Worm (Caenorhabditis elegans) whole organism, L1 larva: ENCODE results near the gene F53F4.18.

Experiments
- C16A3.4 ChIP-seq: fragments of 150-350 bp; optimal IDR thresholded peaks from 2 replicates; lab custom pipeline; 2014; ENCODE audit warnings: missing biosample characterization, missing genetic modification characterization
- F16B12.6 ChIP-seq: fragments of 150-350 bp; optimal IDR thresholded peaks from 2 replicates; lab custom pipeline; 2014; ENCODE audit warnings: missing biosample characterization, missing genetic modification characterization
- Y116A8C.19 ChIP-seq: sonication (generic microtip); optimal IDR thresholded peaks from 2 replicates; lab custom pipeline; 2016; ENCODE audit warnings: missing compliant biosample characterization, missing genetic modification characterization, borderline replicate concordance
- aly-2 ChIP-seq: fragments of 150-350 bp; optimal IDR thresholded peaks from 2 replicates; lab custom pipeline; 2014; ENCODE audit warnings: missing biosample characterization, missing genetic modification characterization
- ama-1 ChIP-seq: fragments of 150-350 bp; optimal IDR thresholded peaks from 2 replicates; lab custom pipeline; 2014
- blmp-1 ChIP-seq: fragments of 150-350 bp; optimal IDR thresholded peaks from 2 replicates; lab custom pipeline; 2014; ENCODE audit warnings: missing biosample characterization, missing genetic modification characterization
- efl-1 ChIP-seq, 4 experiments: fragments of 150-350 bp; optimal IDR thresholded peaks in 3 of 4; peaks in 1 of 4; 1 replicate in 1 of 4; 2 replicates in 3 of 4; lab custom pipeline; 2014; ENCODE audit warnings: missing biosample characterization in 2 of 4, missing genetic modification characterization in 2 of 4, missing genetic modification reagents in 2 of 4
- efl-3 ChIP-seq: fragments of 200-800 bp; sonication (Bioruptor generic); optimal IDR thresholded peaks from 2 replicates; lab custom pipeline; 2018; ENCODE audit warnings: mild to moderate bottlenecking, missing genetic modification characterization, missing compliant biosample characterization
- elt-2 ChIP-seq: sonication (generic microtip); optimal IDR thresholded peaks from 2 replicates; lab custom pipeline; 2016; ENCODE audit warnings: missing genetic modification characterization, mild to moderate bottlenecking, inconsistent platforms, missing compliant biosample characterization, missing genetic modification reagents
- elt-3 ChIP-seq, 6 experiments: fragments of 150-350 bp in 1 of 6; sonication (generic microtip); optimal IDR thresholded peaks; 2 replicates each; lab custom pipeline; 2017 to 2018; ENCODE audit warnings: missing biosample characterization in 6 of 6, missing genetic modification characterization in 6 of 6, inconsistent platforms in 1 of 6
- ets-5 ChIP-seq: fragments of 200-800 bp; sonication (Bioruptor generic); IDR thresholded peaks from 2 replicates; pipeline ENCODE4 v1.3.6; 2022; ENCODE audit warnings: missing genetic modification characterization, missing compliant biosample characterization
- fkh-4 ChIP-seq: sonication (generic microtip); optimal IDR thresholded peaks from 2 replicates; lab custom pipeline; 2016; ENCODE audit warnings: missing compliant biosample characterization, missing genetic modification characterization, borderline replicate concordance
- hlh-17 ChIP-seq: fragments of 200-800 bp; sonication (Bioruptor generic); optimal IDR thresholded peaks from 2 replicates; lab custom pipeline; 2018; ENCODE audit warnings: missing genetic modification characterization, mild to moderate bottlenecking, missing compliant biosample characterization, moderate library complexity, borderline replicate concordance
- hlh-4 ChIP-seq: sonication (generic microtip); optimal IDR thresholded peaks from 2 replicates; lab custom pipeline; 2016; ENCODE audit warnings: mild to moderate bottlenecking, missing genetic modification characterization, missing compliant biosample characterization
- hpl-2 ChIP-seq: fragments of 150-350 bp; optimal IDR thresholded peaks from 2 replicates; lab custom pipeline; 2014; ENCODE audit warnings: missing biosample characterization, missing genetic modification reagents, missing genetic modification characterization
- irx-1 ChIP-seq: sonication (generic microtip); optimal IDR thresholded peaks from 2 replicates; lab custom pipeline; 2016; ENCODE audit warnings: missing genetic modification characterization, missing compliant biosample characterization
- lin-14 ChIP-seq: fragments of 200-800 bp; sonication (Bioruptor generic); optimal IDR thresholded peaks from 2 replicates; lab custom pipeline; 2018; ENCODE audit warnings: mild to moderate bottlenecking, missing genetic modification characterization, moderate library complexity, missing compliant biosample characterization
- lin-35 ChIP-seq, 2 experiments: fragments of 150-350 bp; optimal IDR thresholded peaks; 2 replicates each; lab custom pipeline; 2014; ENCODE audit warnings: missing biosample characterization in 2 of 2, missing genetic modification characterization in 2 of 2, missing genetic modification reagents in 2 of 2
- lin-39 ChIP-seq: fragments of 150-350 bp; optimal IDR thresholded peaks from 2 replicates; lab custom pipeline; 2014; ENCODE audit warnings: missing biosample characterization, missing genetic modification reagents, missing genetic modification characterization
- nhr-19 ChIP-seq: fragments of 200-800 bp; sonication (Bioruptor generic); conservative IDR thresholded peaks from 2 replicates; pipeline ENCODE4 v1.3.6; 2022; ENCODE audit warnings: missing genetic modification characterization, missing compliant biosample characterization
- nhr-47 ChIP-seq: sonication (generic microtip); optimal IDR thresholded peaks from 2 replicates; lab custom pipeline; 2016; ENCODE audit warnings: mild to moderate bottlenecking, missing genetic modification characterization, moderate library complexity, missing compliant biosample characterization
- nhr-71 ChIP-seq: sonication (generic microtip); optimal IDR thresholded peaks from 2 replicates; lab custom pipeline; 2016; ENCODE audit warnings: mild to moderate bottlenecking, missing genetic modification characterization, moderate library complexity, missing compliant biosample characterization
- nhr-84 ChIP-seq: sonication (generic microtip); optimal IDR thresholded peaks from 2 replicates; lab custom pipeline; 2017; ENCODE audit warnings: missing biosample characterization, missing genetic modification characterization
- nhr-90 ChIP-seq: sonication (generic microtip); optimal IDR thresholded peaks from 2 replicates; lab custom pipeline; 2016; ENCODE audit warnings: mild to moderate bottlenecking, missing genetic modification characterization, missing compliant biosample characterization; ENCODE audit not compliant: poor library complexity
- pag-3 ChIP-seq: sonication (generic microtip); optimal IDR thresholded peaks from 2 replicates; lab custom pipeline; 2017; ENCODE audit warnings: missing genetic modification characterization, mild to moderate bottlenecking, missing compliant biosample characterization, antibody characterized with exemption, borderline replicate concordance; ENCODE audit not compliant: insufficient read depth
- pax-3 ChIP-seq: fragments of 200-800 bp; sonication (Bioruptor generic); optimal IDR thresholded peaks from 2 replicates; lab custom pipeline; 2018; ENCODE audit warnings: mild to moderate bottlenecking, missing genetic modification characterization, moderate library complexity, missing compliant biosample characterization
- skn-1 ChIP-seq: fragments of 150-350 bp; optimal IDR thresholded peaks from 2 replicates; lab custom pipeline; 2014; ENCODE audit warnings: missing biosample characterization, missing genetic modification characterization
- snpc-4 ChIP-seq: fragments of 150-350 bp; optimal IDR thresholded peaks from 2 replicates; lab custom pipeline; 2014; ENCODE audit warnings: missing biosample characterization, missing genetic modification characterization
- snu-23 ChIP-seq: sonication (generic microtip); optimal IDR thresholded peaks from 2 replicates; lab custom pipeline; 2016; ENCODE audit warnings: missing genetic modification characterization, missing compliant biosample characterization
- sptf-1 ChIP-seq: fragments of 150-350 bp; optimal IDR thresholded peaks from 2 replicates; lab custom pipeline; 2014; ENCODE audit warnings: missing biosample characterization, missing genetic modification characterization
- unc-30 ChIP-seq: sonication (generic microtip); optimal IDR thresholded peaks from 2 replicates; lab custom pipeline; 2017; ENCODE audit warnings: missing biosample characterization, missing genetic modification characterization
- unc-86 ChIP-seq: sonication (generic microtip); optimal IDR thresholded peaks from 2 replicates; lab custom pipeline; 2016; ENCODE audit warnings: missing genetic modification characterization, missing compliant biosample characterization
- xbp-1 ChIP-seq: sonication (generic microtip); optimal IDR thresholded peaks from 2 replicates; lab custom pipeline; 2016; ENCODE audit warnings: missing genetic modification characterization, missing compliant biosample characterization
- ztf-4 ChIP-seq: fragments of 150-350 bp; optimal IDR thresholded peaks from 2 replicates; lab custom pipeline; 2014; ENCODE audit warnings: missing biosample characterization, missing genetic modification characterization

Gene F53F4.18

ce11 chrV:13609806-13610205 is 19.9 kb downstream of the F53F4.18 start:
- TF ChIP-seq nhr-84 (tag; lab: Kevin White, UChicago) (no peak), skn-1 (tag; lab: Kevin White, UChicago) (no peak), blmp-1 (peak; percentile 61)

ce11 chrV:13611782-13612181 is 21.9 kb downstream of the F53F4.18 start, which contains the start of gene spig-9:
Gene spig-9 (minus strand): TSS chrV:13611882.
- TF ChIP-seq C16A3.4: no peak
- TF ChIP-seq sptf-1: no peak
- TF ChIP-seq irx-1 (tag; lab: Kevin White, UChicago): no peak
- TF ChIP-seq aly-2 (tag; lab: Kevin White, UChicago): no peak
- no peak for TF ChIP-seq xbp-1
- no peak for TF ChIP-seq fkh-4 (tag; lab: Kevin White, UChicago)
- no peak for TF ChIP-seq unc-86 (tag; lab: Kevin White, UChicago)
- no peak for TF ChIP-seq nhr-84 (tag; lab: Kevin White, UChicago)
- no peak for TF ChIP-seq F16B12.6 (tag; lab: Kevin White, UChicago)
- no peak for TF ChIP-seq pax-3 (tag; lab: Kevin White, UChicago)
- TF ChIP-seq nhr-19 (GFP tag; lab: Robert Waterston, UW): no peak
- no peak for TF ChIP-seq elt-2 (tag; lab: Kevin White, UChicago)
- TF ChIP-seq hlh-17 (GFP tag; lab: Kevin White, UChicago): no peak
- no peak for TF ChIP-seq elt-3 (tag; optimal IDR thresholded peaks at IDR 0.05; lab: Kevin White, UChicago)
- no peak for TF ChIP-seq ets-5 (GFP tag; lab: Robert Waterston, UW)
- no peak for TF ChIP-seq unc-30 (tag; lab: Kevin White, UChicago)
- no peak for TF ChIP-seq nhr-71 (tag; lab: Kevin White, UChicago)
- no peak for TF ChIP-seq lin-39 (tag; lab: Kevin White, UChicago)

- TF ChIP-seq nhr-84 (tag; lab: Kevin White, UChicago): no peak
- no peak for TF ChIP-seq hpl-2 (GFP tag; lab: Kevin White, UChicago)
- TF ChIP-seq nhr-47 (tag; lab: Kevin White, UChicago): no peak
- no peak for TF ChIP-seq sptf-1
- no peak for TF ChIP-seq ama-1 (lab: Kevin White, UChicago)
- no peak for TF ChIP-seq nhr-71 (tag; lab: Kevin White, UChicago)
- TF ChIP-seq snu-23 (GFP tag; lab: Kevin White, UChicago): no peak
These were observed 23.9 kb downstream of the F53F4.18 start, which contains the start of gene F53F4.7 for ce11 chrV:13613870-13614269. Gene F53F4.7 (minus strand): TSS chrV:13613970.

ce11 chrV:13619752-13620151 is 29.8 kb downstream of the F53F4.18 start, which contains the start of gene srd-11:
Gene srd-11 (minus strand): TSS chrV:13619852.
- TF ChIP-seq efl-1 (optimal IDR thresholded peaks at IDR 0.05; lab: Kevin White, UChicago) (no peak), efl-1 (GFP tag; optimal IDR thresholded peaks at IDR 0.05 in 1 of 2; lab: Kevin White, UChicago) (peak in 1 of 2 experiments; percentile 26), nhr-71 (tag; lab: Kevin White, UChicago) (no peak)

ce11 chrV:13620676-13621075 is 30.8 kb downstream of the F53F4.18 start, which contains the start of gene F53F4.15:
Gene F53F4.15 (plus strand): TSS chrV:13620976.
- no peak for TF ChIP-seq pax-3 (tag; lab: Kevin White, UChicago)
- no peak for TF ChIP-seq nhr-47 (tag; lab: Kevin White, UChicago)
- no peak for TF ChIP-seq nhr-90 (tag; lab: Kevin White, UChicago)
- TF ChIP-seq pag-3: no peak
- no peak for TF ChIP-seq Y116A8C.19
- no peak for TF ChIP-seq hpl-2 (GFP tag; lab: Kevin White, UChicago)
- TF ChIP-seq snpc-4 (tag; lab: Kevin White, UChicago): no peak
- no peak for TF ChIP-seq unc-86 (tag; lab: Kevin White, UChicago)
- no peak for TF ChIP-seq lin-14 (GFP tag; lab: Kevin White, UChicago)
- no peak for TF ChIP-seq efl-3 (GFP tag; lab: Kevin White, UChicago)
- no peak for TF ChIP-seq ztf-4 (tag; lab: Kevin White, UChicago)
- no peak for TF ChIP-seq hlh-4
- no peak for TF ChIP-seq nhr-84 (tag; lab: Kevin White, UChicago)
- TF ChIP-seq lin-35 (GFP tag; optimal IDR thresholded peaks at IDR 0.05; lab: Kevin White, UChicago): no peak
